Fruit fly (Drosophila melanogaster) whole organism, embryonic: ENCODE results near the gene CG12420.

Experiments
- Aef1 ChIP-seq: fragments of 200-800 bp; sonication (Bioruptor generic); IDR thresholded peaks from 3 replicates; pipeline ENCODE4 v1.3.6; 2022; ENCODE audit warnings: missing biosample characterization, missing genetic modification characterization
- Awh ChIP-seq: fragments of 200-800 bp; sonication (Bioruptor generic); IDR thresholded peaks from 2 replicates; pipeline ENCODE4, ENCODE4 v1.3.6; 2022; ENCODE audit warnings: missing biosample characterization, missing genetic modification characterization
- BEAF-32 ChIP-seq: fragments of 200-800 bp; sonication (Bioruptor generic); optimal IDR thresholded peaks from 3 replicates; lab custom pipeline; 2017; ENCODE audit warnings: missing biosample characterization, missing genetic modification characterization, mild to moderate bottlenecking, moderate library complexity, missing genetic modification reagents
- CG10274 ChIP-seq: fragments of 200-800 bp; sonication (Bioruptor generic); optimal IDR thresholded peaks from 3 replicates; lab custom pipeline; 2017; ENCODE audit warnings: missing biosample characterization, mild to moderate bottlenecking, missing genetic modification characterization
- CG10543 ChIP-seq: fragments of 200-800 bp; sonication (Bioruptor generic); optimal IDR thresholded peaks from 3 replicates; lab custom pipeline; 2017; ENCODE audit warnings: missing biosample characterization, mild to moderate bottlenecking, missing genetic modification characterization, moderate library complexity
- CG11398 ChIP-seq: fragments of 200-800 bp; sonication (Bioruptor generic); optimal IDR thresholded peaks from 2 replicates; lab custom pipeline; 2016; ENCODE audit warnings: missing biosample characterization, missing genetic modification characterization
- CG11695 ChIP-seq: fragments of 200-800 bp; sonication (Bioruptor generic); IDR thresholded peaks from 3 replicates; pipeline ENCODE4 v1.3.6; 2022; ENCODE audit warnings: missing biosample characterization, missing genetic modification characterization
- CG12219 ChIP-seq: fragments of 200-800 bp; sonication (Bioruptor generic); optimal IDR thresholded peaks from 3 replicates; lab custom pipeline; 2018; ENCODE audit warnings: missing biosample characterization, mild to moderate bottlenecking, missing genetic modification characterization
- CG12299 ChIP-seq: fragments of 200-800 bp; sonication (Bioruptor generic); optimal IDR thresholded peaks from 2 replicates; lab custom pipeline; 2018; ENCODE audit warnings: missing biosample characterization, mild to moderate bottlenecking, missing genetic modification characterization
- CG12744 ChIP-seq: fragments of 200-800 bp; sonication (Bioruptor generic); optimal IDR thresholded peaks from 2 replicates; lab custom pipeline; 2016; ENCODE audit warnings: missing biosample characterization, missing genetic modification characterization
- CG14965 ChIP-seq: fragments of 200-800 bp; sonication (Bioruptor generic); optimal IDR thresholded peaks from 2 replicates; lab custom pipeline; 2016; ENCODE audit warnings: missing biosample characterization, missing genetic modification characterization, borderline replicate concordance
- CG15269 ChIP-seq: fragments of 200-800 bp; sonication (Bioruptor generic); optimal IDR thresholded peaks from 2 replicates; lab custom pipeline; 2018; ENCODE audit warnings: missing biosample characterization, mild to moderate bottlenecking, missing genetic modification characterization, moderate library complexity
- CG1529 ChIP-seq: fragments of 200-800 bp; sonication (Bioruptor generic); optimal IDR thresholded peaks from 3 replicates; lab custom pipeline; 2018; ENCODE audit warnings: missing biosample characterization, missing genetic modification characterization
- CG17328 ChIP-seq: fragments of 200-800 bp; sonication (Bioruptor generic); IDR thresholded peaks from 2 replicates; pipeline ENCODE4 v1.3.6; 2022; ENCODE audit warnings: missing biosample characterization, missing genetic modification characterization
- CG17829 ChIP-seq: fragments of 200-800 bp; optimal IDR thresholded peaks from 2 replicates; lab custom pipeline; 2019; ENCODE audit warnings: missing biosample characterization, mild to moderate bottlenecking, missing genetic modification characterization, moderate library complexity
- CG2875 ChIP-seq: fragments of 200-800 bp; sonication (Bioruptor generic); optimal IDR thresholded peaks from 2 replicates; lab custom pipeline; 2017; ENCODE audit warnings: missing biosample characterization, mild to moderate bottlenecking, missing genetic modification characterization, missing genetic modification reagents
- CG33557 ChIP-seq: fragments of 200-800 bp; sonication (Bioruptor generic); optimal IDR thresholded peaks from 2 replicates; lab custom pipeline; 2019; ENCODE audit warnings: missing biosample characterization, mild to moderate bottlenecking, missing genetic modification characterization, moderate library complexity
- CG34224 ChIP-seq: fragments of 200-800 bp; sonication (Bioruptor generic); IDR thresholded peaks from 3 replicates; pipeline ENCODE4 v1.3.6; 2022; ENCODE audit warnings: missing biosample characterization, missing genetic modification characterization; ENCODE audit not compliant: partially characterized antibody
- CG4854 ChIP-seq: fragments of 200-800 bp; sonication (Bioruptor generic); optimal IDR thresholded peaks from 2 replicates; lab custom pipeline; 2016; ENCODE audit warnings: missing biosample characterization, missing genetic modification characterization, inconsistent platforms
- CG5245 ChIP-seq: fragments of 200-800 bp; sonication (Bioruptor generic); optimal IDR thresholded peaks from 3 replicates; lab custom pipeline; 2016; ENCODE audit warnings: missing biosample characterization, missing genetic modification characterization
- CG7839 ChIP-seq: fragments of 200-800 bp; sonication (Bioruptor generic); optimal IDR thresholded peaks from 3 replicates; lab custom pipeline; 2018; ENCODE audit warnings: missing biosample characterization, mild to moderate bottlenecking, missing genetic modification characterization, moderate library complexity
- CG9817 ChIP-seq: fragments of 200-800 bp; sonication (Bioruptor generic); optimal IDR thresholded peaks from 2 replicates; lab custom pipeline; 2018; ENCODE audit warnings: missing biosample characterization, mild to moderate bottlenecking, missing genetic modification characterization, moderate library complexity
- D19A ChIP-seq: fragments of 200-800 bp; optimal IDR thresholded peaks from 3 replicates; lab custom pipeline; 2019; ENCODE audit warnings: missing biosample characterization, mild to moderate bottlenecking, missing genetic modification characterization, moderate library complexity
- E2f1 ChIP-seq: fragments of 200-800 bp; sonication (Bioruptor generic); IDR thresholded peaks from 2 replicates; pipeline ENCODE4 v1.3.6; 2022; ENCODE audit warnings: missing biosample characterization, missing genetic modification characterization
- Ets65A ChIP-seq: fragments of 200-800 bp; sonication (Bioruptor generic); peaks from one replicate; lab custom pipeline; 2016; ENCODE audit warnings: missing biosample characterization, missing genetic modification characterization
- Fer3 ChIP-seq: fragments of 200-800 bp; sonication (Bioruptor generic); optimal IDR thresholded peaks from 2 replicates; lab custom pipeline; 2018; ENCODE audit warnings: missing biosample characterization, mild to moderate bottlenecking, missing genetic modification characterization, moderate library complexity
- HLHmδ ChIP-seq: fragments of 200-800 bp; sonication (Bioruptor generic); optimal IDR thresholded peaks from 2 replicates; lab custom pipeline; 2018; ENCODE audit warnings: missing biosample characterization, mild to moderate bottlenecking, missing genetic modification characterization, moderate library complexity
- Hey ChIP-seq: fragments of 200-800 bp; sonication (Bioruptor generic); optimal IDR thresholded peaks from 3 replicates; lab custom pipeline; 2018; ENCODE audit warnings: missing biosample characterization, mild to moderate bottlenecking, missing genetic modification characterization
- HmgZ ChIP-seq: fragments of 200-800 bp; sonication (Bioruptor generic); optimal IDR thresholded peaks from 2 replicates; lab custom pipeline; 2018; ENCODE audit warnings: missing biosample characterization, mild to moderate bottlenecking, missing genetic modification characterization
- Lhr ChIP-seq: fragments of 200-800 bp; sonication (Bioruptor generic); optimal IDR thresholded peaks from 3 replicates; lab custom pipeline; 2017; ENCODE audit warnings: mild to moderate bottlenecking, missing biosample characterization, missing genetic modification reagents, missing genetic modification characterization
- Mrtf ChIP-seq: fragments of 200-800 bp; sonication (Bioruptor generic); IDR thresholded peaks from 3 replicates; pipeline ENCODE4 v1.3.6; 2022; ENCODE audit warnings: missing biosample characterization, missing genetic modification characterization
- NC2β ChIP-seq: fragments of 200-800 bp; sonication (Bioruptor generic); optimal IDR thresholded peaks from 2 replicates; lab custom pipeline; 2016; ENCODE audit warnings: missing biosample characterization, missing genetic modification characterization
- bsh ChIP-seq, 2 experiments: fragments of 200-800 bp; sonication (Bioruptor generic); optimal IDR thresholded peaks; 2 replicates each; lab custom pipeline; 2017 to 2018; ENCODE audit warnings: mild to moderate bottlenecking in 2 of 2, missing biosample characterization in 2 of 2, missing genetic modification characterization in 2 of 2, moderate library complexity in 1 of 2
- cg ChIP-seq: fragments of 200-800 bp; sonication (Bioruptor generic); optimal IDR thresholded peaks from 3 replicates; lab custom pipeline; 2019; ENCODE audit warnings: missing biosample characterization, mild to moderate bottlenecking, missing genetic modification characterization, moderate library complexity
- chm ChIP-seq: fragments of 200-800 bp; sonication (Bioruptor generic); IDR thresholded peaks from 2 replicates; pipeline ENCODE4 v1.3.6; 2022; ENCODE audit warnings: missing biosample characterization, missing genetic modification characterization
- inv ChIP-seq: fragments of 200-800 bp; sonication (Bioruptor generic); IDR thresholded peaks from 2 replicates; pipeline ENCODE4 v1.3.6; 2022; ENCODE audit warnings: missing biosample characterization, missing genetic modification characterization; ENCODE audit not compliant: partially characterized antibody
- lbe ChIP-seq: fragments of 200-800 bp; sonication (Bioruptor generic); optimal IDR thresholded peaks from 2 replicates; lab custom pipeline; 2016; ENCODE audit warnings: missing biosample characterization, mild to moderate bottlenecking, missing genetic modification characterization
- nerfin-2 ChIP-seq: fragments of 200-800 bp; sonication (Bioruptor generic); IDR thresholded peaks from 2 replicates; pipeline ENCODE4 v1.3.6; 2022; ENCODE audit warnings: missing biosample characterization, missing genetic modification characterization; ENCODE audit not compliant: partially characterized antibody
- nmo ChIP-seq: fragments of 200-800 bp; sonication (Bioruptor generic); optimal IDR thresholded peaks from 2 replicates; lab custom pipeline; 2018; ENCODE audit warnings: missing biosample characterization, mild to moderate bottlenecking, missing genetic modification characterization, moderate library complexity
- onecut ChIP-seq: fragments of 200-800 bp; sonication (Bioruptor generic); IDR thresholded peaks from 2 replicates; pipeline ENCODE4 v1.3.6; 2022; ENCODE audit warnings: missing biosample characterization, missing genetic modification characterization
- otp ChIP-seq: fragments of 200-800 bp; sonication (Bioruptor generic); IDR thresholded peaks from 3 replicates; pipeline ENCODE4, ENCODE4 v1.3.6; 2022; ENCODE audit warnings: missing biosample characterization, missing genetic modification characterization
- seq ChIP-seq: fragments of 200-800 bp; sonication (Bioruptor generic); IDR thresholded peaks from 2 replicates; pipeline ENCODE4 v1.3.6; 2022; ENCODE audit warnings: missing biosample characterization, missing genetic modification characterization
- sim ChIP-seq: fragments of 200-800 bp; sonication (Bioruptor generic); IDR thresholded peaks from 2 replicates; pipeline ENCODE4 v1.3.6; 2022; ENCODE audit warnings: missing biosample characterization, missing genetic modification characterization
- sima ChIP-seq: fragments of 200-800 bp; sonication (Bioruptor generic); optimal IDR thresholded peaks from 2 replicates; lab custom pipeline; 2016; ENCODE audit warnings: missing biosample characterization, missing genetic modification characterization
- sr ChIP-seq: fragments of 200-800 bp; sonication (Bioruptor generic); IDR thresholded peaks from 3 replicates; pipeline ENCODE4 v1.3.6; 2022; ENCODE audit warnings: missing biosample characterization, missing genetic modification characterization
- tll ChIP-seq, 2 experiments: fragments of 200-800 bp in 1 of 2; fragments of >200 bp in 1 of 2; sonication (Bioruptor generic) in 1 of 2; optimal IDR thresholded peaks; 2 replicates each; lab custom pipeline; 2017 to 2019; ENCODE audit warnings: missing biosample characterization in 2 of 2, missing genetic modification characterization in 2 of 2, mild to moderate bottlenecking in 1 of 2, moderate library complexity in 1 of 2
- trem ChIP-seq: fragments of 200-800 bp; optimal IDR thresholded peaks from 3 replicates; lab custom pipeline; 2019; ENCODE audit warnings: missing biosample characterization, mild to moderate bottlenecking, missing genetic modification characterization, moderate library complexity
- usp ChIP-seq: fragments of >200 bp; optimal IDR thresholded peaks from 2 replicates; lab custom pipeline; 2017; ENCODE audit warnings: missing biosample characterization, missing genetic modification characterization
- zen ChIP-seq: fragments of 200-800 bp; sonication (Bioruptor generic); optimal IDR thresholded peaks from 3 replicates; lab custom pipeline; 2018; ENCODE audit warnings: missing biosample characterization, mild to moderate bottlenecking, missing genetic modification characterization, moderate library complexity
- zf30C ChIP-seq: fragments of 200-800 bp; sonication (Bioruptor generic); optimal IDR thresholded peaks from 3 replicates; lab custom pipeline; 2018; ENCODE audit warnings: missing biosample characterization, mild to moderate bottlenecking, missing genetic modification characterization

CG12420 gene

dm6 chr3R:10203554-10203953, 18.9 kb upstream of the CG12420 start (continued):
- TF ChIP-seq Aef1 = no peak; the same call in 2 of the 3 replicates
- no peak for TF ChIP-seq tll (GFP tag; optimal IDR thresholded peaks at IDR 0.05; lab: Kevin White, UChicago)
- TF ChIP-seq CG10274 (GFP tag; lab: Kevin White, UChicago) = no peak
- no peak for TF ChIP-seq Fer3 (tag; lab: Kevin White, UChicago)
- TF ChIP-seq trem (tag; lab: Kevin White, UChicago) = peak; percentile 31
- no peak for TF ChIP-seq CG10543 (GFP tag; lab: Kevin White, UChicago)
- no peak for TF ChIP-seq CG11398
- no peak for TF ChIP-seq E2f1 (GFP tag; lab: Robert Waterston, UW)
- TF ChIP-seq lbe = no peak
- TF ChIP-seq HLHmδ (GFP tag; lab: Kevin White, UChicago) = no peak
- TF ChIP-seq CG17829 (tag; lab: Kevin White, UChicago) = peak; percentile 13
- no peak for TF ChIP-seq CG9817 (tag; lab: Kevin White, UChicago)
- no peak for TF ChIP-seq sima (GFP tag; lab: Kevin White, UChicago)
- peak; percentile 44 for TF ChIP-seq CG2875 (GFP tag; lab: Kevin White, UChicago)
- peak in 1 of 2 experiments; percentile 45 for TF ChIP-seq bsh (GFP tag; optimal IDR thresholded peaks at IDR 0.05; lab: Kevin White, UChicago)
- TF ChIP-seq zen = peak; percentile 75
- TF ChIP-seq otp (GFP tag; lab: Robert Waterston, UW) = no peak
- no peak for TF ChIP-seq CG34224 (GFP tag; lab: Robert Waterston, UW)
- TF ChIP-seq CG12744 (GFP tag; lab: Kevin White, UChicago) = no peak
- TF ChIP-seq seq = peak; percentile 39; the same call in 1 of the 2 replicates
- TF ChIP-seq CG12219 = peak; percentile 34
- TF ChIP-seq CG17328 (GFP tag; lab: Robert Waterston, UW) = peak; percentile 38; the same call in 1 of the 2 replicates
- TF ChIP-seq CG4854 = peak; percentile 36
- TF ChIP-seq usp (GFP tag; lab: Kevin White, UChicago) = no peak
- no peak for TF ChIP-seq sr (GFP tag; lab: Robert Waterston, UW)
- TF ChIP-seq HmgZ (tag; lab: Kevin White, UChicago) = no peak
- TF ChIP-seq cg = no peak
- peak; percentile 84 for TF ChIP-seq Ets65A (GFP tag; lab: Kevin White, UChicago)
- no peak for TF ChIP-seq chm (GFP tag; lab: Robert Waterston, UW)
- TF ChIP-seq inv (GFP tag; lab: Robert Waterston, UW) = no peak
- TF ChIP-seq Hey (tag; lab: Kevin White, UChicago) = no peak
- peak; percentile 6 for TF ChIP-seq CG1529 (GFP tag; lab: Kevin White, UChicago)
- peak; percentile 17 for TF ChIP-seq nmo
- TF ChIP-seq CG14965 (GFP tag; lab: Kevin White, UChicago) = peak; percentile 98
- TF ChIP-seq Mrtf (GFP tag; lab: Robert Waterston, UW) = no peak
- TF ChIP-seq nerfin-2 (GFP tag; lab: Robert Waterston, UW) = no peak
- peak; percentile 1 for TF ChIP-seq Lhr (GFP tag; lab: Kevin White, UChicago)
- TF ChIP-seq Awh = no peak
- 0 out of 2 replicates have a peak, but pooled peaks have one; percentile 17 for TF ChIP-seq onecut (GFP tag; lab: Robert Waterston, UW)
- TF ChIP-seq CG5245 (GFP tag; lab: Kevin White, UChicago) = peak; percentile 8
- TF ChIP-seq CG15269 = peak; percentile 13
- TF ChIP-seq CG7839 (tag; lab: Kevin White, UChicago) = peak; percentile 30
- no peak for TF ChIP-seq sim (GFP tag; lab: Robert Waterston, UW)
- no peak for TF ChIP-seq CG12299 (tag; lab: Kevin White, UChicago)
- TF ChIP-seq BEAF-32 (GFP tag; lab: Kevin White, UChicago) = no peak
- no peak for TF ChIP-seq zf30C
- peak; percentile 21 for TF ChIP-seq NC2β
- TF ChIP-seq D19A (tag; lab: Kevin White, UChicago) = no peak
- TF ChIP-seq CG33557 = peak; percentile 20
- no peak for TF ChIP-seq CG11695 (GFP tag; lab: Robert Waterston, UW)
